Worm (Caenorhabditis elegans) whole organism, L1 larva: Measurements from ENCODE around the gene C01G12.7.
A peak's percentile ranks its signal among the peaks of the same experiment; 100 is the strongest.

Experiments
- F16B12.6 ChIP-seq: fragments of 150-350 bp; optimal IDR thresholded peaks from 2 replicates; lab custom pipeline; 2014; ENCODE audit warnings: missing biosample characterization, missing genetic modification characterization
- Y116A8C.19 ChIP-seq: sonication (generic microtip); optimal IDR thresholded peaks from 2 replicates; lab custom pipeline; 2016; ENCODE audit warnings: missing compliant biosample characterization, missing genetic modification characterization, borderline replicate concordance
- aha-1 ChIP-seq: fragments of 150-350 bp; optimal IDR thresholded peaks from 2 replicates; lab custom pipeline; 2014; ENCODE audit warnings: missing biosample characterization, missing genetic modification characterization
- aly-2 ChIP-seq: fragments of 150-350 bp; optimal IDR thresholded peaks from 2 replicates; lab custom pipeline; 2014; ENCODE audit warnings: missing biosample characterization, missing genetic modification characterization
- ceh-8 ChIP-seq: fragments of 200-800 bp; sonication (Bioruptor generic); optimal IDR thresholded peaks from 2 replicates; lab custom pipeline; 2018; ENCODE audit warnings: mild to moderate bottlenecking, missing genetic modification characterization, moderate library complexity, missing compliant biosample characterization
- ces-1 ChIP-seq: fragments of 150-350 bp; optimal IDR thresholded peaks from 2 replicates; lab custom pipeline; 2014; ENCODE audit warnings: missing biosample characterization, missing genetic modification reagents, missing genetic modification characterization
- dsc-1 ChIP-seq: sonication (generic microtip); optimal IDR thresholded peaks from 2 replicates; lab custom pipeline; 2016; ENCODE audit warnings: mild to moderate bottlenecking, missing genetic modification characterization, missing compliant biosample characterization
- efl-1 ChIP-seq, 4 experiments: fragments of 150-350 bp; optimal IDR thresholded peaks in 3 of 4; peaks in 1 of 4; 1 replicate in 1 of 4; 2 replicates in 3 of 4; lab custom pipeline; 2014; ENCODE audit warnings: missing biosample characterization in 2 of 4, missing genetic modification characterization in 2 of 4, missing genetic modification reagents in 2 of 4
- efl-3 ChIP-seq: fragments of 200-800 bp; sonication (Bioruptor generic); optimal IDR thresholded peaks from 2 replicates; lab custom pipeline; 2018; ENCODE audit warnings: mild to moderate bottlenecking, missing genetic modification characterization, missing compliant biosample characterization
- egl-13 ChIP-seq: sonication (generic microtip); optimal IDR thresholded peaks from 2 replicates; lab custom pipeline; 2016; ENCODE audit warnings: missing genotype, missing genetic modification reagents, missing genetic modification characterization, missing compliant biosample characterization
- elt-2 ChIP-seq: sonication (generic microtip); optimal IDR thresholded peaks from 2 replicates; lab custom pipeline; 2016; ENCODE audit warnings: missing genetic modification characterization, mild to moderate bottlenecking, inconsistent platforms, missing compliant biosample characterization, missing genetic modification reagents
- elt-3 ChIP-seq, 6 experiments: fragments of 150-350 bp in 1 of 6; sonication (generic microtip); optimal IDR thresholded peaks; 2 replicates each; lab custom pipeline; 2017 to 2018; ENCODE audit warnings: missing biosample characterization in 6 of 6, missing genetic modification characterization in 6 of 6, inconsistent platforms in 1 of 6
- ets-5 ChIP-seq: fragments of 200-800 bp; sonication (Bioruptor generic); IDR thresholded peaks from 2 replicates; pipeline ENCODE4 v1.3.6; 2022; ENCODE audit warnings: missing genetic modification characterization, missing compliant biosample characterization
- fkh-10 ChIP-seq: sonication (generic microtip); optimal IDR thresholded peaks from 2 replicates; lab custom pipeline; 2017; ENCODE audit warnings: missing biosample characterization, missing genetic modification reagents, missing genetic modification characterization
- fkh-8 ChIP-seq: sonication (generic microtip); optimal IDR thresholded peaks from 2 replicates; lab custom pipeline; 2016; ENCODE audit warnings: mild to moderate bottlenecking, missing genetic modification characterization, missing compliant biosample characterization
- grh-1 ChIP-seq: fragments of 200-800 bp; sonication (Bioruptor generic); IDR thresholded peaks from 2 replicates; pipeline ENCODE4 v1.3.6; 2022; ENCODE audit warnings: missing genetic modification reagents, missing genetic modification characterization, missing compliant biosample characterization
- hlh-4 ChIP-seq: sonication (generic microtip); optimal IDR thresholded peaks from 2 replicates; lab custom pipeline; 2016; ENCODE audit warnings: mild to moderate bottlenecking, missing genetic modification characterization, missing compliant biosample characterization
- hpl-2 ChIP-seq: fragments of 150-350 bp; optimal IDR thresholded peaks from 2 replicates; lab custom pipeline; 2014; ENCODE audit warnings: missing biosample characterization, missing genetic modification reagents, missing genetic modification characterization
- isw-1 ChIP-seq: fragments of 200-800 bp; sonication (Bioruptor generic); IDR thresholded peaks from 2 replicates; pipeline ENCODE4 v1.3.6; 2022; ENCODE audit warnings: missing genetic modification characterization, missing compliant biosample characterization
- jun-1 ChIP-seq: fragments of 150-350 bp; optimal IDR thresholded peaks from 2 replicates; lab custom pipeline; 2014; ENCODE audit warnings: missing biosample characterization, missing genetic modification reagents, missing genetic modification characterization
- lin-35 ChIP-seq, 2 experiments: fragments of 150-350 bp; optimal IDR thresholded peaks; 2 replicates each; lab custom pipeline; 2014; ENCODE audit warnings: missing biosample characterization in 2 of 2, missing genetic modification characterization in 2 of 2, missing genetic modification reagents in 2 of 2
- lin-39 ChIP-seq: fragments of 150-350 bp; optimal IDR thresholded peaks from 2 replicates; lab custom pipeline; 2014; ENCODE audit warnings: missing biosample characterization, missing genetic modification reagents, missing genetic modification characterization
- mep-1 ChIP-seq: fragments of 150-350 bp; optimal IDR thresholded peaks from 2 replicates; lab custom pipeline; 2014; ENCODE audit warnings: missing biosample characterization, missing genetic modification characterization
- nhr-19 ChIP-seq: fragments of 200-800 bp; sonication (Bioruptor generic); conservative IDR thresholded peaks from 2 replicates; pipeline ENCODE4 v1.3.6; 2022; ENCODE audit warnings: missing genetic modification characterization, missing compliant biosample characterization
- nhr-47 ChIP-seq: sonication (generic microtip); optimal IDR thresholded peaks from 2 replicates; lab custom pipeline; 2016; ENCODE audit warnings: mild to moderate bottlenecking, missing genetic modification characterization, moderate library complexity, missing compliant biosample characterization
- nhr-71 ChIP-seq: sonication (generic microtip); optimal IDR thresholded peaks from 2 replicates; lab custom pipeline; 2016; ENCODE audit warnings: mild to moderate bottlenecking, missing genetic modification characterization, moderate library complexity, missing compliant biosample characterization
- nhr-85 ChIP-seq: sonication (generic microtip); peaks from one replicate; lab custom pipeline; 2016; ENCODE audit warnings: missing genetic modification characterization, inconsistent platforms, missing compliant biosample characterization
- rnt-1 ChIP-seq: sonication (generic microtip); optimal IDR thresholded peaks from 2 replicates; lab custom pipeline; 2016; ENCODE audit warnings: mild to moderate bottlenecking, missing genetic modification characterization, moderate library complexity, missing compliant biosample characterization
- skn-1 ChIP-seq: fragments of 150-350 bp; optimal IDR thresholded peaks from 2 replicates; lab custom pipeline; 2014; ENCODE audit warnings: missing biosample characterization, missing genetic modification characterization
- sox-4 ChIP-seq: sonication (generic microtip); optimal IDR thresholded peaks from 2 replicates; lab custom pipeline; 2016; ENCODE audit warnings: missing genetic modification characterization, missing compliant biosample characterization
- sup-37 ChIP-seq: fragments of 200-800 bp; sonication (Bioruptor generic); optimal IDR thresholded peaks from 2 replicates; lab custom pipeline; 2018; ENCODE audit warnings: mild to moderate bottlenecking, missing genetic modification characterization, missing compliant biosample characterization
- swsn-7 ChIP-seq: sonication (generic microtip); optimal IDR thresholded peaks from 2 replicates; lab custom pipeline; 2016; ENCODE audit warnings: missing genetic modification characterization, missing compliant biosample characterization
- tbx-2 ChIP-seq: sonication (generic microtip); optimal IDR thresholded peaks from 2 replicates; lab custom pipeline; 2016; ENCODE audit warnings: missing genetic modification characterization, missing compliant biosample characterization
- unc-130 ChIP-seq: fragments of 150-350 bp; optimal IDR thresholded peaks from 2 replicates; lab custom pipeline; 2017; ENCODE audit warnings: missing biosample characterization, missing genetic modification characterization, inconsistent platforms
- vab-15 ChIP-seq: sonication (generic microtip); optimal IDR thresholded peaks from 2 replicates; lab custom pipeline; 2017; ENCODE audit warnings: missing genotype, mild to moderate bottlenecking, missing genetic modification characterization, missing compliant biosample characterization
- xbp-1 ChIP-seq: sonication (generic microtip); optimal IDR thresholded peaks from 2 replicates; lab custom pipeline; 2016; ENCODE audit warnings: missing genetic modification characterization, missing compliant biosample characterization
- zip-4 ChIP-seq: fragments of 200-800 bp; sonication (Bioruptor generic); optimal IDR thresholded peaks from 2 replicates; lab custom pipeline; 2018; ENCODE audit warnings: mild to moderate bottlenecking, missing genetic modification characterization, moderate library complexity, missing compliant biosample characterization
- ztf-11 ChIP-seq, 2 experiments: sonication (generic microtip); optimal IDR thresholded peaks; 2 replicates each; lab custom pipeline; 2016 to 2017; ENCODE audit warnings: missing genetic modification characterization in 2 of 2, missing biosample characterization in 1 of 2, missing compliant biosample characterization in 1 of 2

Gene C01G12.7

ce11 chrII:14561549-14562115, 30.1 kb downstream of the C01G12.7 start, which contains the start of gene mog-4 (continued):
- TF ChIP-seq mep-1 (tag; lab: Kevin White, UChicago) (peak; percentile 88), Y116A8C.19 (peak; percentile 59), zip-4 (GFP tag; lab: Kevin White, UChicago) (peak; percentile 85), ztf-11 (tag; optimal IDR thresholded peaks at IDR 0.05; lab: Kevin White, UChicago) (peak in 1 of 2 experiments; percentile 96), fkh-8 (tag; lab: Kevin White, UChicago) (peak; percentile 98), ceh-8 (GFP tag; lab: Kevin White, UChicago) (peak; percentile 95), vab-15 (peak; percentile 91), sup-37 (peak; percentile 83), xbp-1 (tag; lab: Kevin White, UChicago) (peak; percentile 96), lin-35 (GFP tag; optimal IDR thresholded peaks at IDR 0.05; lab: Kevin White, UChicago) (peak; percentile 69 to 86), rnt-1 (tag; lab: Kevin White, UChicago) (peak; percentile 96), swsn-7 (peak; percentile 97), hlh-4 (tag; lab: Kevin White, UChicago) (peak; percentile 67), tbx-2 (tag; lab: Kevin White, UChicago) (peak; percentile 97), jun-1 (tag; lab: Kevin White, UChicago) (peak; percentile 74), ces-1 (GFP tag; lab: Kevin White, UChicago) (peak; percentile 34), dsc-1 (tag; lab: Kevin White, UChicago) (peak; percentile 98), sox-4 (tag; lab: Kevin White, UChicago) (peak; percentile 93), grh-1 (GFP tag; lab: Robert Waterston, UW) (peak; percentile 99), unc-130 (tag; lab: Kevin White, UChicago) (peak; percentile 81), hpl-2 (peak; percentile 19), ets-5 (GFP tag; lab: Robert Waterston, UW) (peak; percentile 92; the same call in 1 of the 2 replicates), nhr-47 (peak; percentile 99), efl-3 (GFP tag; lab: Kevin White, UChicago) (peak; percentile 73), nhr-19 (GFP tag; lab: Robert Waterston, UW) (peak; percentile 100), lin-39 (tag; lab: Kevin White, UChicago) (peak; percentile 38), elt-2 (tag; lab: Kevin White, UChicago) (peak; percentile 86), skn-1 (tag; lab: Kevin White, UChicago) (peak; percentile 33), isw-1 (GFP tag; lab: Robert Waterston, UW) (peak; percentile 100), efl-1 (optimal IDR thresholded peaks at IDR 0.05; lab: Kevin White, UChicago) (peak; percentile 85 to 86), efl-1 (GFP tag; optimal IDR thresholded peaks at IDR 0.05 in 1 of 2; lab: Kevin White, UChicago) (peak; percentile 77 to 98), F16B12.6 (peak; percentile 93), nhr-85 (tag; lab: Kevin White, UChicago) (peak; percentile 98), aly-2 (tag; lab: Kevin White, UChicago) (peak; percentile 45), elt-3 (tag; optimal IDR thresholded peaks at IDR 0.05; lab: Kevin White, UChicago) (peak in 2 of 6 experiments; percentile 66 to 68), egl-13 (tag; lab: Kevin White, UChicago) (peak; percentile 96), aha-1 (tag; lab: Kevin White, UChicago) (peak; percentile 6)

ce11 chrII:14555019-14555418, 36.7 kb downstream of the C01G12.7 start:
- no peak for TF ChIP-seq ces-1 (GFP tag; lab: Kevin White, UChicago)
- no peak for TF ChIP-seq nhr-71 (tag; lab: Kevin White, UChicago)
- no peak for TF ChIP-seq ztf-11 (tag; optimal IDR thresholded peaks at IDR 0.05; lab: Kevin White, UChicago)
- TF ChIP-seq hpl-2 = no peak
- TF ChIP-seq nhr-85 (tag; lab: Kevin White, UChicago) = no peak
- peak; percentile 55 for TF ChIP-seq fkh-10 (GFP tag; lab: Kevin White, UChicago)
